Worm (Caenorhabditis elegans) whole organism, early embryonic: ENCODE results near the gene Y38H6C.15.

Experiments
- ama-1 ChIP-seq: fragments of 150-350 bp; optimal IDR thresholded peaks from 2 replicates; lab custom pipeline; 2014
- ceh-36 ChIP-seq: sonication (generic microtip); optimal IDR thresholded peaks from 2 replicates; lab custom pipeline; 2016; ENCODE audit warnings: missing genetic modification characterization, inconsistent platforms, missing compliant biosample characterization
- tbx-11 ChIP-seq: fragments of 200-800 bp; sonication (Bioruptor generic); IDR thresholded peaks from 2 replicates; pipeline ENCODE4 v1.3.6; 2022; ENCODE audit warnings: missing genetic modification characterization, missing compliant biosample characterization
- tra-4 ChIP-seq: sonication (generic microtip); optimal IDR thresholded peaks from 2 replicates; lab custom pipeline; 2017; ENCODE audit warnings: missing genetic modification characterization, missing compliant biosample characterization

- no peak for TF ChIP-seq ama-1 (lab: Kevin White, UChicago)
- no peak for TF ChIP-seq tra-4 (tag; lab: Kevin White, UChicago)
- no peak for TF ChIP-seq tbx-11 (GFP tag; lab: Robert Waterston, UW)
- no peak for TF ChIP-seq ceh-36
Measured at ce11 chrV:20551096-20551495, 15.0 kb upstream of the Y38H6C.15 start, which contains the start of gene Y38H6C.20.
